Fruit fly (Drosophila melanogaster) whole organism, embryonic: ENCODE data around the gene CG31792.

Source experiments
- Blimp-1 ChIP-seq: fragments of 200-800 bp; sonication (Bioruptor generic); optimal IDR thresholded peaks from 3 replicates; lab custom pipeline; 2018; ENCODE audit warnings: missing biosample characterization, missing genetic modification characterization, mild to moderate bottlenecking, moderate library complexity, missing genetic modification reagents
- CG11696 ChIP-seq: fragments of 200-800 bp; sonication (Bioruptor generic); IDR thresholded peaks from 2 replicates; pipeline ENCODE4 v1.3.6; 2022; ENCODE audit warnings: missing biosample characterization, missing genetic modification characterization
- CG12659 ChIP-seq: fragments of 200-800 bp; sonication (Bioruptor generic); optimal IDR thresholded peaks from 3 replicates; lab custom pipeline; 2017; ENCODE audit warnings: mild to moderate bottlenecking, missing biosample characterization, missing genetic modification reagents, missing genetic modification characterization
- CG1603 ChIP-seq: fragments of 200-800 bp; sonication (Bioruptor generic); optimal IDR thresholded peaks from 2 replicates; lab custom pipeline; 2019; ENCODE audit warnings: missing biosample characterization, mild to moderate bottlenecking, missing genetic modification characterization, moderate library complexity
- CG17359 ChIP-seq: fragments of 200-800 bp; sonication (Bioruptor generic); optimal IDR thresholded peaks from 3 replicates; lab custom pipeline; 2018; ENCODE audit warnings: missing biosample characterization, mild to moderate bottlenecking, missing genetic modification characterization, moderate library complexity
- CG17385 ChIP-seq: fragments of 200-800 bp; sonication (Bioruptor generic); optimal IDR thresholded peaks from 3 replicates; lab custom pipeline; 2018; ENCODE audit warnings: missing biosample characterization, mild to moderate bottlenecking, missing genetic modification characterization
- CG30431 ChIP-seq: fragments of 200-800 bp; sonication (Bioruptor generic); optimal IDR thresholded peaks from 2 replicates; lab custom pipeline; 2017; ENCODE audit warnings: missing biosample characterization, missing genetic modification characterization
- CG32767 ChIP-seq: fragments of 200-800 bp; sonication (Bioruptor generic); IDR thresholded peaks from 2 replicates; pipeline ENCODE4 v1.3.6; 2022; ENCODE audit warnings: missing biosample characterization, missing genetic modification characterization
- CG3847 ChIP-seq: fragments of 200-800 bp; sonication (Bioruptor generic); IDR thresholded peaks from 2 replicates; pipeline ENCODE4 v1.3.6; 2022; ENCODE audit warnings: missing biosample characterization, missing genetic modification characterization
- CG4820 ChIP-seq: fragments of 200-800 bp; sonication (Bioruptor generic); optimal IDR thresholded peaks from 3 replicates; lab custom pipeline; 2016; ENCODE audit warnings: missing biosample characterization, missing genetic modification characterization
- CG7556 ChIP-seq: fragments of 200-800 bp; sonication (Bioruptor generic); optimal IDR thresholded peaks from 2 replicates; lab custom pipeline; 2017; ENCODE audit warnings: missing biosample characterization, mild to moderate bottlenecking, missing genetic modification characterization
- Drgx ChIP-seq: fragments of 200-800 bp; sonication (Bioruptor generic); IDR thresholded peaks from 2 replicates; pipeline ENCODE4 v1.3.6; 2022; ENCODE audit warnings: missing biosample characterization, missing genetic modification characterization
- Hey ChIP-seq: fragments of 200-800 bp; sonication (Bioruptor generic); optimal IDR thresholded peaks from 3 replicates; lab custom pipeline; 2018; ENCODE audit warnings: missing biosample characterization, mild to moderate bottlenecking, missing genetic modification characterization
- Hr39 ChIP-seq: fragments of >200 bp; optimal IDR thresholded peaks from 2 replicates; lab custom pipeline; 2017
- Jarid2 ChIP-seq: fragments of 200-800 bp; sonication (Bioruptor generic); optimal IDR thresholded peaks from 3 replicates; lab custom pipeline; 2017; ENCODE audit warnings: mild to moderate bottlenecking, missing biosample characterization, missing genetic modification reagents, missing genetic modification characterization
- Kr ChIP-seq: fragments of 200-800 bp; sonication (Bioruptor generic); optimal IDR thresholded peaks from 2 replicates; lab custom pipeline; 2017; ENCODE audit warnings: missing biosample characterization, mild to moderate bottlenecking, missing genetic modification characterization
- Med ChIP-seq: fragments of 200-800 bp; sonication (Bioruptor generic); peaks from one replicate; lab custom pipeline; 2016; ENCODE audit warnings: missing biosample characterization, missing genetic modification characterization, mild to moderate bottlenecking, inconsistent platforms, moderate library complexity
- Meics ChIP-seq: fragments of 200-800 bp; sonication (Bioruptor generic); optimal IDR thresholded peaks from 2 replicates; lab custom pipeline; 2017; ENCODE audit warnings: missing biosample characterization, mild to moderate bottlenecking, missing genetic modification characterization
- Nf-YB ChIP-seq: fragments of 200-800 bp; sonication (Bioruptor generic); optimal IDR thresholded peaks from 3 replicates; lab custom pipeline; 2019; ENCODE audit warnings: missing biosample characterization, mild to moderate bottlenecking, missing genetic modification characterization, moderate library complexity
- NfI ChIP-seq: fragments of 200-800 bp; sonication (Bioruptor generic); optimal IDR thresholded peaks from 3 replicates; lab custom pipeline; 2018; ENCODE audit warnings: missing biosample characterization, mild to moderate bottlenecking, missing genetic modification characterization, moderate library complexity
- Vsx1 ChIP-seq: fragments of 200-800 bp; sonication (Bioruptor generic); optimal IDR thresholded peaks from 2 replicates; lab custom pipeline; 2017; ENCODE audit warnings: missing biosample characterization, mild to moderate bottlenecking, missing genetic modification characterization, missing genetic modification reagents
- bowl ChIP-seq: fragments of 200-800 bp; sonication (Bioruptor generic); IDR thresholded peaks from 2 replicates; pipeline ENCODE4 v1.3.6; 2022; ENCODE audit warnings: missing biosample characterization, missing genetic modification characterization
- dm ChIP-seq: fragments of 200-800 bp; sonication (Bioruptor generic); optimal IDR thresholded peaks from 3 replicates; lab custom pipeline; 2016; ENCODE audit warnings: missing biosample characterization, missing genetic modification characterization
- en ChIP-seq: fragments of 200-800 bp; sonication (Bioruptor generic); optimal IDR thresholded peaks from 2 replicates; lab custom pipeline; 2016; ENCODE audit warnings: missing biosample characterization, missing genetic modification characterization
- ftz-f1 ChIP-seq: fragments of 200-800 bp; sonication (Bioruptor generic); optimal IDR thresholded peaks from 2 replicates; lab custom pipeline; 2016; ENCODE audit warnings: missing biosample characterization, missing genetic modification characterization
- lov ChIP-seq, 2 experiments: fragments of 200-800 bp in 1 of 2; fragments of >200 bp in 1 of 2; sonication (Bioruptor generic) in 1 of 2; IDR thresholded peaks in 1 of 2; optimal IDR thresholded peaks in 1 of 2; 2 replicates in 1 of 2; 3 replicates in 1 of 2; pipeline versions ENCODE4 v1.3.6 to Lab custom; 2017 to 2022; ENCODE audit warnings: missing biosample characterization in 1 of 2, missing genetic modification characterization in 1 of 2
- mirr ChIP-seq: fragments of 200-800 bp; sonication (Bioruptor generic); optimal IDR thresholded peaks from 3 replicates; lab custom pipeline; 2018; ENCODE audit warnings: missing biosample characterization, mild to moderate bottlenecking, missing genetic modification characterization
- nom ChIP-seq: fragments of 200-800 bp; sonication (Bioruptor generic); optimal IDR thresholded peaks from 2 replicates; lab custom pipeline; 2017; ENCODE audit warnings: missing biosample characterization, missing genetic modification characterization, mild to moderate bottlenecking, moderate library complexity, missing genetic modification reagents
- org-1 ChIP-seq: fragments of 200-800 bp; sonication (Bioruptor generic); optimal IDR thresholded peaks from 2 replicates; lab custom pipeline; 2017; ENCODE audit warnings: missing biosample characterization, missing genetic modification characterization
- pfk ChIP-seq: fragments of 200-800 bp; sonication (Bioruptor generic); optimal IDR thresholded peaks from 2 replicates; lab custom pipeline; 2018; ENCODE audit warnings: missing biosample characterization, mild to moderate bottlenecking, missing genetic modification characterization, moderate library complexity
- slou ChIP-seq: fragments of 200-800 bp; sonication (Bioruptor generic); optimal IDR thresholded peaks from 3 replicates; lab custom pipeline; 2016; ENCODE audit warnings: missing biosample characterization, missing genetic modification characterization
- sob ChIP-seq: fragments of 200-800 bp; sonication (Bioruptor generic); IDR thresholded peaks from 2 replicates; pipeline ENCODE4 v1.3.6; 2022; ENCODE audit warnings: missing biosample characterization, missing genetic modification characterization
- tll ChIP-seq, 2 experiments: fragments of 200-800 bp in 1 of 2; fragments of >200 bp in 1 of 2; sonication (Bioruptor generic) in 1 of 2; optimal IDR thresholded peaks; 2 replicates each; lab custom pipeline; 2017 to 2019; ENCODE audit warnings: missing biosample characterization in 2 of 2, missing genetic modification characterization in 2 of 2, mild to moderate bottlenecking in 1 of 2, moderate library complexity in 1 of 2
- twi ChIP-seq: fragments of 200-800 bp; optimal IDR thresholded peaks from 2 replicates; lab custom pipeline; 2019; ENCODE audit warnings: missing biosample characterization, mild to moderate bottlenecking, missing genetic modification characterization, moderate library complexity
- wor ChIP-seq: fragments of 200-800 bp; sonication (Bioruptor generic); IDR thresholded peaks from 2 replicates; pipeline ENCODE4 v1.3.6; 2022; ENCODE audit warnings: missing biosample characterization, missing genetic modification characterization
- z ChIP-seq: fragments of 200-800 bp; sonication (Bioruptor generic); IDR thresholded peaks from 3 replicates; pipeline ENCODE4 v1.3.6; 2022; ENCODE audit warnings: missing biosample characterization, missing genetic modification characterization
- zfh2 ChIP-seq: fragments of 200-800 bp; sonication (Bioruptor generic); optimal IDR thresholded peaks from 2 replicates; lab custom pipeline; 2016; ENCODE audit warnings: missing biosample characterization, missing genetic modification characterization

Gene CG31792

DNA sequence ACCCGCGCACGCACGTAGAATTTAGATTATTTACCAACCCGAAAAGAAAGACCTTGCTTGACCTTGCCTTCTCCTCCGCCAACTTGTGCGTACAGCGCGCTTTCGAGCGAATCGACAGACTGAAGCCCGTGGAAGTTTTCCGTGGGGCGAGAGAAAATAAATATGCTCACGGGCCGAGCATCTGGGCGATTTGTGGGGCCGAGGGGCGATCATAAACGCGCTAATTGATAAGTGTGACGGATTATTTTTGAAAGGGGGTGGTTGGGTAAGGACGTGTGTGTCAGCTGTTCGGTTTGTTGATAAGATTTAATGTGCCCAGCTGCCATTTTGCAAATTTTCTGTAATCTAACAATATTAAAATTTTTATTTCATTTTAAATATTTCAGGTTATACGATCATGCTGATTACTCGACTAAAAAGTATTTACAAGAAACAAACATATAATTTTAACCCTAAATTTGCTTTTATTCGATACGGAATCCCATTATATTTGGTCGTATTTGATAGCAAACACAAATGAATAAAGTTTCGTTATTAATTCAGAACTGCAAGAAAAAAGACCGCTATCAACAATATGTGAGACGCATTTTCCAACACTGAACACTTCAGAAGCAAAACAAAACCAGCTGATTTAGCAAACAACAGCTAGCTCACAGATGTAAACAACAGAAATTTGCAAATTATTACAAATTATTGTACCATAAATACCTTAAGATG lies 23.0 kb upstream of the CG31792 start, which contains the start of the genes L2HGDH and CG10431 (continued):
- peak; percentile 64 for TF ChIP-seq CG3847 (GFP tag; lab: Robert Waterston, UW)
- peak; percentile 1 for TF ChIP-seq org-1 (GFP tag; lab: Kevin White, UChicago)
- peak; percentile 13 for TF ChIP-seq CG4820 (GFP tag; lab: Kevin White, UChicago)
- peak; percentile 30 for TF ChIP-seq nom (GFP tag; lab: Kevin White, UChicago)
- TF ChIP-seq CG30431 (GFP tag; lab: Kevin White, UChicago) = no peak
- TF ChIP-seq tll (GFP tag; optimal IDR thresholded peaks at IDR 0.05; lab: Kevin White, UChicago) = peak in 1 of 2 experiments; percentile 13
- TF ChIP-seq NfI (GFP tag; lab: Kevin White, UChicago) = peak; percentile 57
- TF ChIP-seq en (GFP tag; lab: Kevin White, UChicago) = no peak
- TF ChIP-seq bowl (GFP tag; lab: Robert Waterston, UW) = no peak
- TF ChIP-seq Vsx1 (GFP tag; lab: Kevin White, UChicago) = peak; percentile 72
- TF ChIP-seq mirr (GFP tag; lab: Kevin White, UChicago) = peak; percentile 67

DNA sequence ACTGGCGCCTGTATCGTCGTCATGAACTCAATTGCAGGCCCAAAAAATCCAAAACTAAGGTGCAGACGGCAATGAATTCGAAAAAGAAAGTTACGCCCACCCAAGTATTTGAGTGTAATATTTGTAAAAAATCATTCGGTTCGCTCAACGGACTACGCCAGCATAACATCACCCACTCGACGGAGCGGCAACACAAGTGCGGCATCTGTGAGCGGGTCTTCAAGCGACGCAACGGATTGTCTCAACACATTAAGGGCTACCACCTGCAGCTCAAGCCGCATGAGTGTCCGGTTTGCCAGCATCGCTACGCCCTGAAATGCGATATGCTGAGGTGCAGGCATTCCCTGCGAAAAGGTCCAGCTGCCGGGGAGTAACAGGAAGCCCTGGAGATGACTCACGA lies 20.5 kb upstream of the CG31792 start:
- TF ChIP-seq z (GFP tag; lab: Robert Waterston, UW) = 0 out of 3 replicates have a peak, but pooled peaks have one; percentile 48
- TF ChIP-seq twi (tag; lab: Kevin White, UChicago) = peak; percentile 95
- no peak for TF ChIP-seq wor (GFP tag; lab: Robert Waterston, UW)
- peak; percentile 39; the same call in 1 of the 2 replicates for TF ChIP-seq sob (GFP tag; lab: Robert Waterston, UW)

DNA sequence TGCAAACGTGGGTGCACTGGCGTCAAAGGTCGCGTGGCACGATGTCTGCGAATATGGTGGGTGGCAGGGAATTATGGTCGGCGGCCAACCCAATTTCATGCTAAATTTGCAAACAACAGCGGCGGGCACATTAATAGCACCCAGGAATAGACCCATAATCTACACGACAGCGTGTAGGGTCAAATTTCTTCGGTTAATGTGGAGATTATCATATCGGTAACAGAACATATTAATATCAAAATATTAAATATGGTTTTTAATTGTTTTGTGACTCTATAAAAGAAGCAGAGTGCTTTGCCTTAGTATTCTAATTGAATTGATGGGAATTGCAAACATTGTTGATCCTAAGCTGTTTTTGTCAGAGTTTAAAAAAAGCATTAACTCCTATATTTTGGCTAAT lies 18.3 kb upstream of the CG31792 start:
- TF ChIP-seq dm (GFP tag; lab: Kevin White, UChicago) (no peak), Hey (peak; percentile 42)

DNA sequence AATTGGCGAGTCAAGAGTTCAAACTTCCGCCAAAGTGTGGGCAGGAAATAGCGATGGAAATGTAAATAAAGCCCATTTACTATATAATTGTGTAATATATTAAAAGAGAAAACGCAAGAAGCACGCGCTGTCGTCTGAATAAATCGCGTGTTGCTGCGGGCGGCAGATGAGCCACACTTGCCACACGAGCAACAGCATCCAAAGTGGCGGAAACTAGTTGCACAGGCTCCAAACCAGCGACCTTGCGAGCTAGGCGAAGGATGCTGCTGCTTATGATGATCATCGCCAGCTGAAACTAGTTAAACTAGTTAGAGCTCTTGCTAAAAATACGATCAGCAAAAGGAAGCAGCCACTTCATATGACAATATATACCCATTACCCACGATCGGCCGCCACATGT lies 17.8 kb upstream of the CG31792 start:
- no peak for TF ChIP-seq CG12659
- TF ChIP-seq Kr (GFP tag; lab: Kevin White, UChicago) = no peak
- TF ChIP-seq CG32767 (GFP tag; lab: Robert Waterston, UW) = 0 out of 2 replicates have a peak, but pooled peaks have one; percentile 12
- TF ChIP-seq lov (optimal IDR thresholded peaks at IDR 0.05; lab: Kevin White, UChicago) = no peak
- no peak for TF ChIP-seq lov (GFP tag; IDR thresholded peaks at IDR 0.05; lab: Robert Waterston, UW)
- TF ChIP-seq zfh2 (GFP tag; lab: Kevin White, UChicago) = no peak
- no peak for TF ChIP-seq CG17359 (tag; lab: Kevin White, UChicago)
- TF ChIP-seq ftz-f1 = no peak
- peak; percentile 26 for TF ChIP-seq nom (GFP tag; lab: Kevin White, UChicago)

DNA sequence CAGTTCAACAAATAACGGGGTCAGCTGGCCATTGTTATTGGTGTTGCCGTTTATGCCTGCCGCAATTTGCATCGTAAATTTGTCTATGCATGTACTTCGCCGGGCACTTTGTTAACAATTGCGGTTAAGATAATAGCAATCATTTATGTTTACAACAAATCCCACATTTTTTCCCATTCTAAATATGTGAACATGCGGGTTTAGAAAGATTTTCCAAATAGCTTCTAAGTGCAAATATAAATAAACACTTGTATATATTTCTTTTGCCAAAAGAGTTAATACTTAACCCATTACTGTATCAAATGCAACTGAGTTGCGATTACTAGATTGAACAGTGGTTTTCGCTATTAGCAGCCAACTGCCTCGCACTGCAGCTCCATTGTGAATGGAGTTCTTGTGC lies 16.3 kb upstream of the CG31792 start:
- TF ChIP-seq Drgx (GFP tag; lab: Robert Waterston, UW) (peak; percentile 65; the same call in 1 of the 2 replicates), CG17385 (GFP tag; lab: Kevin White, UChicago) (no peak), pfk (GFP tag; lab: Kevin White, UChicago) (no peak), CG7556 (GFP tag; lab: Kevin White, UChicago) (no peak), Blimp-1 (GFP tag; lab: Kevin White, UChicago) (no peak), Med (GFP tag; lab: Kevin White, UChicago) (peak; percentile 34), Hr39 (lab: Kevin White, UChicago) (no peak), slou (GFP tag; lab: Kevin White, UChicago) (no peak), CG11696 (GFP tag; lab: Robert Waterston, UW) (0 out of 2 replicates have a peak, but pooled peaks have one; percentile 13), Jarid2 (no peak), CG1603 (tag; lab: Kevin White, UChicago) (peak; percentile 12), Meics (no peak), Nf-YB (GFP tag; lab: Kevin White, UChicago) (no peak)
